Worm (Caenorhabditis elegans): ENCODE data around the gene cpg-7.

- TF ChIP-seq aly-1 (tag; optimal IDR thresholded peaks at IDR 0.05) (no peak), ama-1 (optimal IDR thresholded peaks at IDR 0.05) (no peak)
Observed at ce11 chrII:14150031-14150430, 41.0 kb upstream of the cpg-7 start, which contains the start of gene W03H9.1.
